Worm (Caenorhabditis elegans) whole organism, mixed stage, embryonic: ENCODE results near the gene R102.8.

ENCODE experiments used
- M03D4.4 ChIP-seq: sonication (generic microtip); optimal IDR thresholded peaks from 2 replicates; lab custom pipeline; 2017; ENCODE audit warnings: mild to moderate bottlenecking, missing genetic modification characterization, missing compliant biosample characterization
- bed-3 ChIP-seq: fragments of 200-800 bp; sonication (Bioruptor generic); optimal IDR thresholded peaks from 3 replicates; lab custom pipeline; 2018; ENCODE audit warnings: mild to moderate bottlenecking, missing genetic modification characterization, moderate library complexity, missing compliant biosample characterization
- blmp-1 ChIP-seq: fragments of 150-350 bp; optimal IDR thresholded peaks from 2 replicates; lab custom pipeline; 2014; ENCODE audit warnings: missing biosample characterization, missing genetic modification characterization
- ceh-39 ChIP-seq: fragments of 150-350 bp; optimal IDR thresholded peaks from 2 replicates; lab custom pipeline; 2014; ENCODE audit warnings: missing biosample characterization, missing genetic modification characterization
- ceh-43 ChIP-seq: fragments of 200-800 bp; sonication (Bioruptor generic); optimal IDR thresholded peaks from 2 replicates; lab custom pipeline; 2018; ENCODE audit warnings: mild to moderate bottlenecking, missing genetic modification characterization, moderate library complexity, missing compliant biosample characterization
- ceh-83 ChIP-seq: fragments of 200-800 bp; sonication (Bioruptor generic); optimal IDR thresholded peaks from 2 replicates; lab custom pipeline; 2018; ENCODE audit warnings: mild to moderate bottlenecking, missing genetic modification characterization, missing compliant biosample characterization
- ces-1 ChIP-seq: fragments of 150-350 bp; optimal IDR thresholded peaks from 2 replicates; lab custom pipeline; 2014; ENCODE audit warnings: missing biosample characterization, missing genetic modification reagents, missing genetic modification characterization
- cnd-1 ChIP-seq: fragments of 200-800 bp; sonication (Bioruptor generic); optimal IDR thresholded peaks from 2 replicates; lab custom pipeline; 2018; ENCODE audit warnings: mild to moderate bottlenecking, missing genetic modification characterization, missing compliant biosample characterization
- drap-1 ChIP-seq: fragments of 200-800 bp; sonication (Bioruptor generic); optimal IDR thresholded peaks from 3 replicates; lab custom pipeline; 2018; ENCODE audit warnings: mild to moderate bottlenecking, missing genetic modification characterization, missing compliant biosample characterization
- elt-1 ChIP-seq: sonication (generic microtip); optimal IDR thresholded peaks from 2 replicates; lab custom pipeline; 2017; ENCODE audit warnings: missing genetic modification characterization, mild to moderate bottlenecking, missing compliant biosample characterization, antibody characterized with exemption, moderate library complexity, borderline replicate concordance; ENCODE audit not compliant: insufficient read depth
- elt-3 ChIP-seq: fragments of 150-350 bp; optimal IDR thresholded peaks from 2 replicates; lab custom pipeline; 2014; ENCODE audit warnings: missing biosample characterization, missing genetic modification characterization
- flh-1 ChIP-seq: fragments of 200-800 bp; sonication (Bioruptor generic); optimal IDR thresholded peaks from 2 replicates; lab custom pipeline; 2018; ENCODE audit warnings: mild to moderate bottlenecking, missing genetic modification characterization, moderate library complexity, missing compliant biosample characterization
- ham-2 ChIP-seq: fragments of 200-800 bp; sonication (Bioruptor generic); optimal IDR thresholded peaks from 2 replicates; lab custom pipeline; 2018; ENCODE audit warnings: mild to moderate bottlenecking, missing genetic modification characterization, missing compliant biosample characterization
- hlh-1 ChIP-seq: fragments of 150-350 bp; optimal IDR thresholded peaks from 2 replicates; lab custom pipeline; 2014; ENCODE audit warnings: missing biosample characterization, missing genetic modification reagents, missing genetic modification characterization
- lin-13 ChIP-seq: fragments of 150-350 bp; optimal IDR thresholded peaks from 2 replicates; lab custom pipeline; 2014; ENCODE audit warnings: missing biosample characterization, missing genetic modification characterization
- lin-32 ChIP-seq: fragments of 200-800 bp; sonication (Bioruptor generic); optimal IDR thresholded peaks from 2 replicates; lab custom pipeline; 2018; ENCODE audit warnings: mild to moderate bottlenecking, missing genetic modification characterization, missing compliant biosample characterization
- lsy-2 ChIP-seq: fragments of 150-350 bp; optimal IDR thresholded peaks from 2 replicates; lab custom pipeline; 2014; ENCODE audit warnings: missing biosample characterization, missing genetic modification characterization
- mep-1 ChIP-seq: fragments of 150-350 bp; optimal IDR thresholded peaks from 2 replicates; lab custom pipeline; 2017; ENCODE audit warnings: missing biosample characterization, missing genetic modification reagents, missing genetic modification characterization, inconsistent platforms
- nhr-12 ChIP-seq: fragments of 150-350 bp; optimal IDR thresholded peaks from 2 replicates; lab custom pipeline; 2014; ENCODE audit warnings: missing biosample characterization, missing genetic modification characterization
- nhr-2 ChIP-seq: fragments of 150-350 bp; optimal IDR thresholded peaks from 2 replicates; lab custom pipeline; 2014; ENCODE audit warnings: missing biosample characterization, missing genetic modification characterization
- nhr-237 ChIP-seq: fragments of 150-350 bp; optimal IDR thresholded peaks from 2 replicates; lab custom pipeline; 2014; ENCODE audit warnings: missing biosample characterization, missing genetic modification characterization
- nhr-28 ChIP-seq: fragments of 150-350 bp; optimal IDR thresholded peaks from 2 replicates; lab custom pipeline; 2014; ENCODE audit warnings: missing biosample characterization, missing genetic modification characterization
- nhr-76 ChIP-seq: sonication (generic microtip); optimal IDR thresholded peaks from 2 replicates; lab custom pipeline; 2017; ENCODE audit warnings: missing biosample characterization, missing genetic modification characterization
- pha-4 ChIP-seq: fragments of 150-350 bp; optimal IDR thresholded peaks from 2 replicates; lab custom pipeline; 2018; ENCODE audit warnings: missing biosample characterization, missing genetic modification reagents, missing genetic modification characterization
- sem-2 ChIP-seq: fragments of 200-800 bp; sonication (Bioruptor generic); optimal IDR thresholded peaks from 2 replicates; lab custom pipeline; 2018; ENCODE audit warnings: mild to moderate bottlenecking, missing genetic modification characterization, missing compliant biosample characterization
- snpc-4 ChIP-seq: fragments of 150-350 bp; optimal IDR thresholded peaks from 2 replicates; lab custom pipeline; 2014; ENCODE audit warnings: missing biosample characterization, missing genetic modification characterization
- sptf-1 ChIP-seq: sonication (generic microtip); optimal IDR thresholded peaks from 2 replicates; lab custom pipeline; 2017; ENCODE audit warnings: mild to moderate bottlenecking, missing genetic modification characterization, moderate library complexity, missing compliant biosample characterization
- tbx-8 ChIP-seq: fragments of 200-800 bp; sonication (Bioruptor generic); optimal IDR thresholded peaks from 2 replicates; lab custom pipeline; 2018; ENCODE audit warnings: mild to moderate bottlenecking, missing genetic modification characterization, moderate library complexity, missing compliant biosample characterization
- unc-120 ChIP-seq: sonication (generic microtip); optimal IDR thresholded peaks from 2 replicates; lab custom pipeline; 2017; ENCODE audit warnings: missing genetic modification characterization, missing compliant biosample characterization; ENCODE audit not compliant: poor library complexity, severe bottlenecking
- unc-39 ChIP-seq: fragments of 150-350 bp; optimal IDR thresholded peaks from 2 replicates; lab custom pipeline; 2014; ENCODE audit warnings: missing biosample characterization, missing genetic modification characterization
- unc-62 ChIP-seq: fragments of 150-350 bp; optimal IDR thresholded peaks from 2 replicates; lab custom pipeline; 2014; ENCODE audit warnings: missing biosample characterization, missing genetic modification reagents, missing genetic modification characterization
- zip-8 ChIP-seq: fragments of 150-350 bp; optimal IDR thresholded peaks from 2 replicates; lab custom pipeline; 2014; ENCODE audit warnings: missing biosample characterization, missing genetic modification characterization
- ztf-11 ChIP-seq: fragments of 150-350 bp; optimal IDR thresholded peaks from 2 replicates; lab custom pipeline; 2014; ENCODE audit warnings: missing biosample characterization, missing genetic modification characterization

R102.8 gene

ce11 chrIV:10698486-10698885 is 8.4 kb upstream of the R102.8 start:
- TF ChIP-seq ces-1 (GFP tag; lab: Kevin White, UChicago) (no peak), hlh-1 (tag; lab: Kevin White, UChicago) (no peak), elt-1 (tag; lab: Kevin White, UChicago) (no peak), lin-13 (tag; lab: Kevin White, UChicago) (no peak), blmp-1 (tag; lab: Kevin White, UChicago) (no peak), ham-2 (GFP tag; lab: Kevin White, UChicago) (no peak), lsy-2 (tag; lab: Kevin White, UChicago) (no peak), nhr-12 (tag; lab: Kevin White, UChicago) (no peak), nhr-237 (no peak), ceh-83 (GFP tag; lab: Kevin White, UChicago) (no peak), sptf-1 (tag; lab: Kevin White, UChicago) (no peak), tbx-8 (GFP tag; lab: Kevin White, UChicago) (no peak), lin-32 (GFP tag; lab: Kevin White, UChicago) (no peak), ztf-11 (no peak), cnd-1 (tag; lab: Kevin White, UChicago) (no peak), ceh-39 (no peak)

- TF ChIP-seq elt-1 (tag; lab: Kevin White, UChicago) (no peak), elt-3 (tag; lab: Kevin White, UChicago) (no peak), zip-8 (no peak), snpc-4 (tag; lab: Kevin White, UChicago) (no peak), hlh-1 (tag; lab: Kevin White, UChicago) (peak; percentile 95), lsy-2 (tag; lab: Kevin White, UChicago) (peak; percentile 10), nhr-28 (tag; lab: Kevin White, UChicago) (no peak), M03D4.4 (tag; lab: Kevin White, UChicago) (no peak), lin-32 (GFP tag; lab: Kevin White, UChicago) (no peak), nhr-237 (no peak), ham-2 (GFP tag; lab: Kevin White, UChicago) (no peak)
Measured at ce11 chrIV:10697022-10697979, 7.3 kb upstream of the R102.8 start, which contains the start of gene allo-1. Gene allo-1 (minus strand): TSS chrIV:10697072.

- TF ChIP-seq flh-1 (GFP tag; lab: Kevin White, UChicago) (no peak), tbx-8 (GFP tag; lab: Kevin White, UChicago) (no peak), nhr-2 (tag; lab: Kevin White, UChicago) (no peak), M03D4.4 (tag; lab: Kevin White, UChicago) (no peak), sem-2 (GFP tag; lab: Kevin White, UChicago) (no peak), elt-3 (tag; lab: Kevin White, UChicago) (no peak), pha-4 (tag; lab: Kevin White, UChicago) (no peak), ham-2 (GFP tag; lab: Kevin White, UChicago) (no peak), elt-1 (tag; lab: Kevin White, UChicago) (no peak), nhr-12 (tag; lab: Kevin White, UChicago) (no peak), nhr-76 (tag; lab: Kevin White, UChicago) (no peak), unc-39 (tag; lab: Kevin White, UChicago) (no peak), lin-13 (tag; lab: Kevin White, UChicago) (no peak), drap-1 (GFP tag; lab: Kevin White, UChicago) (no peak), zip-8 (no peak), nhr-28 (tag; lab: Kevin White, UChicago) (no peak), ceh-83 (GFP tag; lab: Kevin White, UChicago) (no peak), bed-3 (GFP tag; lab: Kevin White, UChicago) (no peak), unc-120 (no peak), ztf-11 (no peak)
Measured at ce11 chrIV:10695203-10695602, 5.2 kb upstream of the R102.8 start, which contains the start of gene R102.4. Gene R102.4 (minus strand): TSS chrIV:10695303.

- TF ChIP-seq ceh-43 = no peak
- TF ChIP-seq cnd-1 (tag; lab: Kevin White, UChicago) = no peak
- TF ChIP-seq drap-1 (GFP tag; lab: Kevin White, UChicago) = no peak
- TF ChIP-seq nhr-237 = no peak
- no peak for TF ChIP-seq zip-8
- TF ChIP-seq snpc-4 (tag; lab: Kevin White, UChicago) = no peak
- TF ChIP-seq lin-13 (tag; lab: Kevin White, UChicago) = no peak
- no peak for TF ChIP-seq lsy-2 (tag; lab: Kevin White, UChicago)
- no peak for TF ChIP-seq nhr-76 (tag; lab: Kevin White, UChicago)
- no peak for TF ChIP-seq flh-1 (GFP tag; lab: Kevin White, UChicago)
- TF ChIP-seq hlh-1 (tag; lab: Kevin White, UChicago) = no peak
- TF ChIP-seq nhr-12 (tag; lab: Kevin White, UChicago) = no peak
- TF ChIP-seq mep-1 (tag; lab: Kevin White, UChicago) = no peak
- no peak for TF ChIP-seq lin-32 (GFP tag; lab: Kevin White, UChicago)
- no peak for TF ChIP-seq pha-4 (tag; lab: Kevin White, UChicago)
- no peak for TF ChIP-seq unc-62
- TF ChIP-seq blmp-1 (tag; lab: Kevin White, UChicago) = no peak
- no peak for TF ChIP-seq ztf-11
- TF ChIP-seq nhr-2 (tag; lab: Kevin White, UChicago) = no peak
- no peak for TF ChIP-seq unc-120
- TF ChIP-seq, all 35 proteins: peak for 0
Measured at ce11 chrIV:10688972-10689567, 969 bp downstream of the R102.8 start, which contains the start of gene R102.3. Gene R102.3 (plus strand): TSS chrIV:10689517.
